Worm (Caenorhabditis elegans): Measurements from ENCODE around the gene mig-14.

- TF ChIP-seq dao-5 (tag; optimal IDR thresholded peaks at IDR 0.05) (no peak), him-1 (tag; optimal IDR thresholded peaks at IDR 0.05) (no peak)
Observed at ce11 chrII:13785582-13785981, 44.0 kb downstream of the mig-14 start.

All from whole organism, L4/young adult.